Worm (Caenorhabditis elegans): ENCODE measurements around the gene rev-3.

- TF ChIP-seq ZK337.2 (GFP tag; IDR thresholded peaks at IDR 0.05) (no peak), ama-1 (optimal IDR thresholded peaks at IDR 0.05) (no peak), F37D6.2 (tag; optimal IDR thresholded peaks at IDR 0.05) (no peak), nhr-77 (tag; optimal IDR thresholded peaks at IDR 0.05) (no peak), ztf-11 (tag; optimal IDR thresholded peaks at IDR 0.05) (no peak), daf-12 (tag; optimal IDR thresholded peaks at IDR 0.05) (no peak)
Measured at ce11 chrIII:5822816-5823215, 32.4 kb upstream of the rev-3 start.

All from whole organism, L4 larva.